Worm (Caenorhabditis elegans): ENCODE results near the gene him-14.

The him-14 gene

DNA sequence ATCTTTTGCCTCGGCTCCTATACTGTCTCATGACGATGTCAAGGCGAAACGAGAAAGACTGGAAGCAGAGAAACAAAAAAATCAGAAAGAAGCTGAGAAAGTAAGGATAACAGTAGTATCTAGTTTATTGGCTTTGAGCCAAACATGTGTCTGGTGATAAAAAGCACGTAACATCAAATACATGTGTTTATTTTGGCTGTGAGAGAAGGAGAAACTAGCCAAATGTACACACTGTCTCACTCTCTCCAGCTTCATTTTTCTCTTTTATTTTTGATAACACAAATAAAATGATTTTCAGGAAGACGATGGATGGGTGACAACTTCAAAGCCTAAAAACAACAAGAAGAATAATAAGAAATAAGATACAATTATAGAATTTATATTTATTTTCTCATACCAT is 40.2 kb downstream of the him-14 start:
- TF ChIP-seq W03F9.2 (tag; optimal IDR thresholded peaks at IDR 0.05), result no peak
- no peak for TF ChIP-seq dao-5 (tag; optimal IDR thresholded peaks at IDR 0.05)
- no peak for TF ChIP-seq him-1 (tag; optimal IDR thresholded peaks at IDR 0.05)

DNA sequence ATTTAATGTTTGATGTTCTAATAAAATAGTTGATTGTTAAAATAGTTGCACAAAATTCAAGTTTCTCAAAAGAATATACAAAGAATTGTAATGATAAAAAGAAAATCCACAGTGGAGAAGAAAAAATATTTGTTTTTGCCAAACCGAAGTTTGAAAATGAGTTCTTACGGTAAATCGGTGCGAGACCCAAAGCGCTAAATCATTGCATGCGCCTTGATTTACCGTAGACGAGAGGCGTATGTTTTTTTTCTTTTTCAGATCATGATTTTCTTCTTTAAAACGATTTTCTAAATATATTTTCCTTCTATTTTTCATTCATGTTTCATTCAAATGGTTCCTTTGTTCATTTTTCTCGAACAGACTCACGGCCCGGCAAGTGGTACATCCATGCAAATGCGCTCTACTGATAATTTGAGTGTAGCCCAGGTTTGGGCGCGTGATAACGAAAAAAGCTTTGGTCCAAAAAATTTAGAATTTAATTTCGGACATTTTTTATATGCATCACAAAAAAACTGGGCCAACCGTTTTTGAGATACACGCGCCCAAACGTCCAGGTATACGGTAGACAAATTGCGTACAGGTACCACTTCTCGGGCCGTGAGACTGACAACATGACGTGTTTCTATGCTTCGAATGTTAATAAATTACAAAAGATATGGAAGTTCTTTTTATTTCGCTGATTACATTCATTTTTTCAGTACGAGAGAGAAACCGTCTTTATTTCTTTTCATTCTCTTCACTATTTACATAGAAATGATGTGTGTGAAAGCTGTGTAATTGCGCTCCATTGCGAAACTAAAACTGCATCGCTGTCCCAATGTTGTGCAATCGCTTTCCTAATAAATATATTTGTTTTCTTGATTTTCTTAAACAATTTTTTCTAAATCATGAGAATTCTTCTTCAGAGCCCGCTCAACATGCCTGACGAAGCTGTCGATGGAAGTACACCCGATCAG is 44.6 kb downstream of the him-14 start, which contains the start of gene znf-598:
Gene znf-598, plus strand, starts transcription at position 906 of the 956 bp plus-strand sequence.
- TF ChIP-seq W03F9.2 (tag; optimal IDR thresholded peaks at IDR 0.05) (peak; percentile 28), dao-5 (tag; optimal IDR thresholded peaks at IDR 0.05) (no peak)

DNA sequence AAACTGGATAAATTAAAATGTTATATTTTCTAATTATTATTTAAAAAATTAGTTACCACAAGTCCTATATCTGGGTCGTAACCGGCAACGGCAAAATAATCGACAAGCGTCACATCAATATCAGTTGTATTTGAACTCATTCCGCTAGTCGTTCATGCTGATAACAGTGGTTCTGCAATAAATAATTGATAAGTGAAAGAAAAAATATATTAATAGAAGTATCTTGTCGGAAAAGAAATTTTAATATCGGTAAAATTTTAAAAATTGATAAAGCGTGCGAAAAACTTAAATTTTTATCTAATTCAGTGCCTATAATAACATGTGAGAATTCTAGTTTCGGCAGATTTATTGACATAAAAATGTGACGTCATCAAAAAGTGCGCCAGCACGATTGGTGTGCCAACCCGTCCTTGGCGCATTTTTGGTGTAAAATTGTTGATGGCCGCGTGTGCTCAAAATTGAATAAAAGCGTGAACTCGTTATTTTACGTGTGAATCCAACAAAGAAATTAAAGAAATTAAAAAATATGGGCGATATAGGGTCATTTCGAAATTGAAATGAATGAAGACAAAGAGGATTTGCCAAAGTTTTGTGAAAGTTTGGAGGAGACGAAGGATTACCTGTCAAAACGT is 47.3 kb downstream of the him-14 start, which contains the start of the genes lst-6 and lst-5:
Gene lst-6, minus strand, starts transcription at position 140 of the 632 bp plus-strand sequence.
Gene lst-5, plus strand, starts transcription at position 544 of the 632 bp plus-strand sequence.
- TF ChIP-seq dao-5 (tag; optimal IDR thresholded peaks at IDR 0.05), result no peak
- no peak for TF ChIP-seq W03F9.2 (tag; optimal IDR thresholded peaks at IDR 0.05)
- TF ChIP-seq him-1 (tag; optimal IDR thresholded peaks at IDR 0.05), result no peak
